Fruit fly (Drosophila melanogaster) whole organism, wandering third instar larva: Measurements from ENCODE around the gene CG6693.
A peak's percentile ranks its signal among the peaks of the same experiment; 100 is the strongest.

Experiments used
- Abd-B ChIP-seq: fragments of >200 bp; optimal IDR thresholded peaks from 2 replicates; lab custom pipeline; 2017; ENCODE audit warnings: missing biosample characterization, missing genetic modification characterization
- CG32264 ChIP-seq: fragments of 200-800 bp; sonication (Bioruptor generic); optimal IDR thresholded peaks from 2 replicates; lab custom pipeline; 2016; ENCODE audit warnings: missing biosample characterization, missing genetic modification characterization
- CrebA ChIP-seq: fragments of 200-800 bp; sonication (Bioruptor generic); optimal IDR thresholded peaks from 2 replicates; lab custom pipeline; 2016; ENCODE audit warnings: missing biosample characterization, mild to moderate bottlenecking, missing genetic modification characterization, borderline replicate concordance
- Dfd ChIP-seq: fragments of >200 bp; optimal IDR thresholded peaks from 2 replicates; lab custom pipeline; 2017; ENCODE audit warnings: missing biosample characterization, missing genetic modification characterization
- HLH106 ChIP-seq: fragments of 200-800 bp; optimal IDR thresholded peaks from 3 replicates; lab custom pipeline; 2019; ENCODE audit warnings: missing biosample characterization, mild to moderate bottlenecking, missing genetic modification characterization, moderate library complexity
- Myc ChIP-seq: fragments of >200 bp; optimal IDR thresholded peaks from 2 replicates; lab custom pipeline; 2017
- Rel ChIP-seq, 2 experiments: fragments of 200-800 bp; sonication (Bioruptor generic) in 1 of 2; optimal IDR thresholded peaks; 2 replicates in 1 of 2; 3 replicates in 1 of 2; lab custom pipeline; 2016 to 2019; ENCODE audit warnings: mild to moderate bottlenecking in 2 of 2, missing biosample characterization in 2 of 2, missing genetic modification characterization in 2 of 2, moderate library complexity in 1 of 2
- Sp1 ChIP-seq: fragments of 200-800 bp; sonication (Bioruptor generic); optimal IDR thresholded peaks from 3 replicates; lab custom pipeline; 2019; ENCODE audit warnings: missing biosample characterization, mild to moderate bottlenecking, missing genetic modification characterization, moderate library complexity
- Vsx2 ChIP-seq: fragments of 200-300, 225-300 bp; sonication (Bioruptor generic); optimal IDR thresholded peaks from 2 replicates; lab custom pipeline; 2018; ENCODE audit warnings: missing biosample characterization, missing genetic modification characterization; ENCODE audit not compliant: partially characterized antibody
- br ChIP-seq: fragments of 200-800 bp; sonication (Bioruptor generic); optimal IDR thresholded peaks from 2 replicates; lab custom pipeline; 2016; ENCODE audit warnings: missing biosample characterization, missing genetic modification characterization
- lola ChIP-seq: fragments of >200 bp; optimal IDR thresholded peaks from 2 replicates; lab custom pipeline; 2017; ENCODE audit warnings: missing biosample characterization, missing genetic modification characterization
- psq ChIP-seq: fragments of 200-800 bp; sonication (Bioruptor generic); optimal IDR thresholded peaks from 3 replicates; lab custom pipeline; 2017; ENCODE audit warnings: missing biosample characterization, mild to moderate bottlenecking, missing genetic modification characterization, moderate library complexity
- sv ChIP-seq: fragments of 200-800 bp; sonication (Bioruptor generic); optimal IDR thresholded peaks from 3 replicates; lab custom pipeline; 2016; ENCODE audit warnings: missing biosample characterization, missing genetic modification characterization
- woc ChIP-seq: sonication (Bioruptor generic); optimal IDR thresholded peaks from 2 replicates; lab custom pipeline; 2016; ENCODE audit warnings: missing biosample characterization, mild to moderate bottlenecking, missing genetic modification characterization

- TF ChIP-seq HLH106 (tag; lab: Kevin White, UChicago) (peak; percentile 37), woc (GFP tag; lab: Kevin White, UChicago) (no peak), psq (GFP tag; lab: Kevin White, UChicago) (no peak), Vsx2 (GFP tag; lab: Kevin White, UChicago) (no peak), Dfd (GFP tag; lab: Kevin White, UChicago) (no peak), br (GFP tag; lab: Kevin White, UChicago) (no peak), Sp1 (GFP tag; lab: Kevin White, UChicago) (no peak), Rel (GFP tag; optimal IDR thresholded peaks at IDR 0.05; lab: Kevin White, UChicago) (no peak), Rel (tag; optimal IDR thresholded peaks at IDR 0.05; lab: Kevin White, UChicago) (no peak), Abd-B (GFP tag; lab: Kevin White, UChicago) (no peak), CG32264 (no peak), CrebA (GFP tag; lab: Kevin White, UChicago) (no peak), sv (GFP tag; lab: Kevin White, UChicago) (no peak), Myc (lab: Kevin White, UChicago) (peak; percentile 83), lola (no peak)
Observed at dm6 chr3R:11243057-11243740, 21.8 kb upstream of the CG6693 start.
